Fruit fly (Drosophila melanogaster) whole organism, embryonic: ENCODE data around the gene CG10300.

ENCODE experiments used
- Atf3 ChIP-seq: fragments of 200-800 bp; sonication (Bioruptor generic); optimal IDR thresholded peaks from 3 replicates; lab custom pipeline; 2016; ENCODE audit warnings: missing biosample characterization, missing genetic modification characterization
- Bdp1 ChIP-seq: fragments of 200-800 bp; sonication (Bioruptor generic); optimal IDR thresholded peaks from 3 replicates; lab custom pipeline; 2016; ENCODE audit warnings: missing biosample characterization, missing genetic modification characterization
- Bteb2 ChIP-seq: fragments of 200-800 bp; sonication (Bioruptor generic); optimal IDR thresholded peaks from 2 replicates; lab custom pipeline; 2016; ENCODE audit warnings: missing biosample characterization, missing genetic modification characterization
- CG10274 ChIP-seq: fragments of 200-800 bp; sonication (Bioruptor generic); optimal IDR thresholded peaks from 3 replicates; lab custom pipeline; 2017; ENCODE audit warnings: missing biosample characterization, mild to moderate bottlenecking, missing genetic modification characterization
- CG10431 ChIP-seq: fragments of 200-800 bp; sonication (Bioruptor generic); optimal IDR thresholded peaks from 3 replicates; lab custom pipeline; 2018; ENCODE audit warnings: missing biosample characterization, mild to moderate bottlenecking, missing genetic modification characterization
- CG11247 ChIP-seq: fragments of 200-800 bp; sonication (Bioruptor generic); IDR thresholded peaks from 2 replicates; pipeline ENCODE4 v1.3.6; 2022; ENCODE audit warnings: missing biosample characterization, missing genetic modification characterization
- CG11398 ChIP-seq: fragments of 200-800 bp; sonication (Bioruptor generic); optimal IDR thresholded peaks from 2 replicates; lab custom pipeline; 2016; ENCODE audit warnings: missing biosample characterization, missing genetic modification characterization
- CG13123 ChIP-seq: fragments of 200-800 bp; sonication (Bioruptor generic); optimal IDR thresholded peaks from 2 replicates; lab custom pipeline; 2016; ENCODE audit warnings: missing biosample characterization, missing genetic modification characterization
- CG14014 ChIP-seq: fragments of 200-800 bp; sonication (Bioruptor generic); IDR thresholded peaks from 2 replicates; pipeline ENCODE4 v1.3.6; 2022; ENCODE audit warnings: missing biosample characterization, missing genetic modification characterization
- CG14441 ChIP-seq: fragments of 200-800 bp; sonication (Bioruptor generic); IDR thresholded peaks from 2 replicates; pipeline ENCODE4 v1.3.6; 2022; ENCODE audit warnings: missing biosample characterization, missing genetic modification characterization
- CG15601 ChIP-seq: fragments of 200-800 bp; sonication (Bioruptor generic); optimal IDR thresholded peaks from 3 replicates; lab custom pipeline; 2019; ENCODE audit warnings: missing biosample characterization, mild to moderate bottlenecking, missing genetic modification characterization, moderate library complexity
- CG1603 ChIP-seq: fragments of 200-800 bp; sonication (Bioruptor generic); optimal IDR thresholded peaks from 2 replicates; lab custom pipeline; 2019; ENCODE audit warnings: missing biosample characterization, mild to moderate bottlenecking, missing genetic modification characterization, moderate library complexity
- CG16863 ChIP-seq: fragments of 200-800 bp; sonication (Bioruptor generic); optimal IDR thresholded peaks from 3 replicates; lab custom pipeline; 2016; ENCODE audit warnings: missing biosample characterization, missing genetic modification characterization
- CG17802 ChIP-seq: fragments of 200-800 bp; sonication (Bioruptor generic); optimal IDR thresholded peaks from 2 replicates; lab custom pipeline; 2018; ENCODE audit warnings: missing biosample characterization, mild to moderate bottlenecking, missing genetic modification characterization, moderate library complexity
- CG1832 ChIP-seq: fragments of 200-800 bp; sonication (Bioruptor generic); optimal IDR thresholded peaks from 2 replicates; lab custom pipeline; 2017; ENCODE audit warnings: missing biosample characterization, mild to moderate bottlenecking, missing genetic modification characterization, inconsistent platforms
- CG2120 ChIP-seq: fragments of 200-800 bp; sonication (Bioruptor generic); optimal IDR thresholded peaks from 3 replicates; lab custom pipeline; 2016; ENCODE audit warnings: missing biosample characterization, missing genetic modification characterization
- CG2202 ChIP-seq: fragments of 200-800 bp; sonication (Bioruptor generic); optimal IDR thresholded peaks from 2 replicates; lab custom pipeline; 2018; ENCODE audit warnings: missing biosample characterization, mild to moderate bottlenecking, missing genetic modification characterization
- CG30403 ChIP-seq: fragments of 200-800 bp; sonication (Bioruptor generic); optimal IDR thresholded peaks from 3 replicates; lab custom pipeline; 2016; ENCODE audit warnings: missing biosample characterization, missing genetic modification characterization
- CG3281 ChIP-seq: fragments of 200-800 bp; sonication (Bioruptor generic); optimal IDR thresholded peaks from 3 replicates; lab custom pipeline; 2017; ENCODE audit warnings: missing biosample characterization, mild to moderate bottlenecking, missing genetic modification characterization
- CG43689 ChIP-seq: fragments of 200-800 bp; sonication (Bioruptor generic); IDR thresholded peaks from 2 replicates; pipeline ENCODE4 v1.3.6; 2022; ENCODE audit warnings: missing biosample characterization, missing genetic modification characterization
- CG4617 ChIP-seq: fragments of 200-800 bp; sonication (Bioruptor generic); optimal IDR thresholded peaks from 3 replicates; lab custom pipeline; 2016; ENCODE audit warnings: missing biosample characterization, missing genetic modification characterization, borderline replicate concordance
- CG7928 ChIP-seq: fragments of 200-800 bp; sonication (Bioruptor generic); optimal IDR thresholded peaks from 2 replicates; lab custom pipeline; 2017; ENCODE audit warnings: missing biosample characterization, mild to moderate bottlenecking, missing genetic modification characterization
- CG8290 ChIP-seq, 3 experiments: fragments of 200-800 bp; sonication (Bioruptor generic); optimal IDR thresholded peaks; 2 replicates each; lab custom pipeline; 2016 to 2019; ENCODE audit warnings: missing biosample characterization in 3 of 3, missing genetic modification characterization in 3 of 3, mild to moderate bottlenecking in 2 of 3, moderate library complexity in 1 of 3
- CG8765 ChIP-seq: fragments of 200-800 bp; sonication (Bioruptor generic); IDR thresholded peaks from 2 replicates; pipeline ENCODE4 v1.3.6; 2022; ENCODE audit warnings: missing biosample characterization, missing genetic modification characterization
- CG9817 ChIP-seq: fragments of 200-800 bp; sonication (Bioruptor generic); optimal IDR thresholded peaks from 2 replicates; lab custom pipeline; 2018; ENCODE audit warnings: missing biosample characterization, mild to moderate bottlenecking, missing genetic modification characterization, moderate library complexity
- CHES-1-like ChIP-seq: fragments of 200-800 bp; sonication (Bioruptor generic); optimal IDR thresholded peaks from 2 replicates; lab custom pipeline; 2016; ENCODE audit warnings: missing biosample characterization, missing genetic modification characterization
- Fer3 ChIP-seq: fragments of 200-800 bp; sonication (Bioruptor generic); optimal IDR thresholded peaks from 2 replicates; lab custom pipeline; 2018; ENCODE audit warnings: missing biosample characterization, mild to moderate bottlenecking, missing genetic modification characterization, moderate library complexity
- HLH4C ChIP-seq: fragments of 200-800 bp; sonication (Bioruptor generic); IDR thresholded peaks from 3 replicates; pipeline ENCODE4 v1.3.6; 2022; ENCODE audit warnings: missing biosample characterization, missing genetic modification characterization; ENCODE audit not compliant: partially characterized antibody
- HmgZ ChIP-seq: fragments of 200-800 bp; sonication (Bioruptor generic); optimal IDR thresholded peaks from 2 replicates; lab custom pipeline; 2018; ENCODE audit warnings: missing biosample characterization, mild to moderate bottlenecking, missing genetic modification characterization
- Lim3 ChIP-seq: fragments of 200-800 bp; sonication (Bioruptor generic); IDR thresholded peaks from 2 replicates; pipeline ENCODE4 v1.3.6; 2022; ENCODE audit warnings: missing biosample characterization, missing genetic modification characterization
- Mes4 ChIP-seq: fragments of 200-800 bp; sonication (Bioruptor generic); optimal IDR thresholded peaks from 2 replicates; lab custom pipeline; 2016; ENCODE audit warnings: missing biosample characterization, missing genetic modification characterization
- Oaz ChIP-seq: fragments of 200-800 bp; sonication (Bioruptor generic); IDR thresholded peaks from 2 replicates; pipeline ENCODE4 v1.3.6; 2022; ENCODE audit warnings: missing biosample characterization, missing genetic modification characterization
- Tbp ChIP-seq: fragments of >200 bp; optimal IDR thresholded peaks from 2 replicates; lab custom pipeline; 2018; ENCODE audit warnings: missing biosample characterization, missing genetic modification characterization
- az2 ChIP-seq: fragments of 200-800 bp; sonication (Bioruptor generic); optimal IDR thresholded peaks from 3 replicates; lab custom pipeline; 2016; ENCODE audit warnings: missing biosample characterization, missing genetic modification characterization
- cg ChIP-seq: fragments of 200-800 bp; sonication (Bioruptor generic); optimal IDR thresholded peaks from 3 replicates; lab custom pipeline; 2019; ENCODE audit warnings: missing biosample characterization, mild to moderate bottlenecking, missing genetic modification characterization, moderate library complexity
- crp ChIP-seq, 2 experiments: fragments of 200-800 bp; sonication (Bioruptor generic); optimal IDR thresholded peaks; 2 replicates in 1 of 2; 3 replicates in 1 of 2; lab custom pipeline; 2017; ENCODE audit warnings: missing biosample characterization in 2 of 2, missing genetic modification characterization in 2 of 2, mild to moderate bottlenecking in 1 of 2, moderate library complexity in 1 of 2
- fd102C ChIP-seq: fragments of 200-800 bp; sonication (Bioruptor generic); optimal IDR thresholded peaks from 2 replicates; lab custom pipeline; 2018; ENCODE audit warnings: missing biosample characterization, mild to moderate bottlenecking, missing genetic modification characterization, moderate library complexity
- hbn ChIP-seq: fragments of 200-800 bp; sonication (Bioruptor generic); IDR thresholded peaks from 2 replicates; pipeline ENCODE4 v1.3.6; 2022; ENCODE audit warnings: missing biosample characterization, missing genetic modification characterization; ENCODE audit not compliant: partially characterized antibody
- luna ChIP-seq: fragments of 200-800 bp; sonication (Bioruptor generic); optimal IDR thresholded peaks from 2 replicates; lab custom pipeline; 2016; ENCODE audit warnings: missing biosample characterization, missing genetic modification characterization
- maf-S ChIP-seq: fragments of 200-800 bp; sonication (Bioruptor generic); optimal IDR thresholded peaks from 2 replicates; lab custom pipeline; 2016; ENCODE audit warnings: missing biosample characterization, missing genetic modification characterization
- nau ChIP-seq: fragments of 200-800 bp; sonication (Bioruptor generic); optimal IDR thresholded peaks from 3 replicates; lab custom pipeline; 2017; ENCODE audit warnings: missing biosample characterization, mild to moderate bottlenecking, missing genetic modification characterization, missing genetic modification reagents
- oc ChIP-seq: fragments of 200-800 bp; sonication (Bioruptor generic); optimal IDR thresholded peaks from 2 replicates; lab custom pipeline; 2018; ENCODE audit warnings: missing biosample characterization, mild to moderate bottlenecking, missing genetic modification characterization, moderate library complexity
- onecut ChIP-seq: fragments of 200-800 bp; sonication (Bioruptor generic); IDR thresholded peaks from 2 replicates; pipeline ENCODE4 v1.3.6; 2022; ENCODE audit warnings: missing biosample characterization, missing genetic modification characterization
- pho ChIP-seq: fragments of 200-800 bp; sonication (Bioruptor generic); optimal IDR thresholded peaks from 2 replicates; lab custom pipeline; 2016; ENCODE audit warnings: missing biosample characterization, missing genetic modification characterization
- toy ChIP-seq: fragments of 200-800 bp; sonication (Bioruptor generic); IDR thresholded peaks from 2 replicates; pipeline ENCODE4 v1.3.6; 2022; ENCODE audit warnings: missing biosample characterization, missing genetic modification characterization
- vfl ChIP-seq: fragments of 200-800 bp; sonication (Bioruptor generic); optimal IDR thresholded peaks from 2 replicates; lab custom pipeline; 2016; ENCODE audit warnings: missing biosample characterization, missing genetic modification characterization
- wek ChIP-seq: fragments of 200-800 bp; sonication (Bioruptor generic); optimal IDR thresholded peaks from 3 replicates; lab custom pipeline; 2018; ENCODE audit warnings: missing biosample characterization, mild to moderate bottlenecking, missing genetic modification characterization, moderate library complexity
- z ChIP-seq: fragments of 200-800 bp; sonication (Bioruptor generic); IDR thresholded peaks from 3 replicates; pipeline ENCODE4 v1.3.6; 2022; ENCODE audit warnings: missing biosample characterization, missing genetic modification characterization

Gene CG10300

dm6 chr3R:23669401-23670216, 41.7 kb upstream of the CG10300 start, which contains the start of gene CG31145 (continued):
- TF ChIP-seq toy (GFP tag; lab: Robert Waterston, UW): peak; percentile 97
- peak; percentile 73; the same call in 2 of the 3 replicates for TF ChIP-seq z (GFP tag; lab: Robert Waterston, UW)
- TF ChIP-seq CG43689: peak; percentile 96
- peak; percentile 99 for TF ChIP-seq vfl (GFP tag; lab: Kevin White, UChicago)
- TF ChIP-seq CG30403 (GFP tag; lab: Kevin White, UChicago): peak; percentile 100
- TF ChIP-seq Bteb2 (GFP tag; lab: Kevin White, UChicago): peak; percentile 100
- peak; percentile 99 for TF ChIP-seq CG14441 (GFP tag; lab: Robert Waterston, UW)
- TF ChIP-seq luna (GFP tag; lab: Kevin White, UChicago): peak; percentile 99
- TF ChIP-seq CG1603 (tag; lab: Kevin White, UChicago): peak; percentile 98
- peak; percentile 98 for TF ChIP-seq CG11247
- TF ChIP-seq CG8290 (GFP tag; optimal IDR thresholded peaks at IDR 0.05; lab: Kevin White, UChicago): peak; percentile 98
- peak; percentile 91 to 98 for TF ChIP-seq CG8290 (tag; optimal IDR thresholded peaks at IDR 0.05; lab: Kevin White, UChicago)
- peak; percentile 100 for TF ChIP-seq nau
- peak; percentile 94 for TF ChIP-seq CG17802 (tag; lab: Kevin White, UChicago)
- peak; percentile 100 for TF ChIP-seq CG3281 (GFP tag; lab: Kevin White, UChicago)
- peak; percentile 93 for TF ChIP-seq wek
- TF ChIP-seq crp (GFP tag; optimal IDR thresholded peaks at IDR 0.05; lab: Kevin White, UChicago): peak; percentile 39 to 83
- peak; percentile 99 for TF ChIP-seq CG14014
- peak; percentile 96 for TF ChIP-seq Bdp1 (GFP tag; lab: Kevin White, UChicago)
- TF ChIP-seq HmgZ (tag; lab: Kevin White, UChicago): peak; percentile 100
- peak; percentile 86 for TF ChIP-seq CG7928
- peak; percentile 71 for TF ChIP-seq fd102C (GFP tag; lab: Kevin White, UChicago)
- TF ChIP-seq onecut: peak; percentile 97
- TF ChIP-seq CG13123: peak; percentile 98
- TF ChIP-seq hbn (GFP tag; lab: Robert Waterston, UW): no peak; the same call in 1 of the 2 replicates
- TF ChIP-seq Fer3 (tag; lab: Kevin White, UChicago): peak; percentile 99
- TF ChIP-seq cg (GFP tag; lab: Kevin White, UChicago): peak; percentile 49
- TF ChIP-seq CG15601 (tag; lab: Kevin White, UChicago): peak; percentile 98
- peak; percentile 99 for TF ChIP-seq maf-S (GFP tag; lab: Kevin White, UChicago)
- TF ChIP-seq CG9817: peak; percentile 99
- peak; percentile 99 for TF ChIP-seq oc
- no peak for TF ChIP-seq CG1832 (GFP tag; lab: Kevin White, UChicago)
- TF ChIP-seq CG4617 (GFP tag; lab: Kevin White, UChicago): peak; percentile 99
- TF ChIP-seq Atf3 (GFP tag; lab: Kevin White, UChicago): peak; percentile 99
- TF ChIP-seq az2 (GFP tag; lab: Kevin White, UChicago): peak; percentile 100
- TF ChIP-seq Lim3 (GFP tag; lab: Robert Waterston, UW): peak; percentile 98
- TF ChIP-seq HLH4C (GFP tag; lab: Robert Waterston, UW): no peak
- TF ChIP-seq CG8765 (GFP tag; lab: Robert Waterston, UW): peak; percentile 93
- TF ChIP-seq CHES-1-like (GFP tag; lab: Kevin White, UChicago): peak; percentile 100
- TF ChIP-seq CG2120 (GFP tag; lab: Kevin White, UChicago): peak; percentile 100
- peak; percentile 99 for TF ChIP-seq Mes4 (GFP tag; lab: Kevin White, UChicago)
- no peak for TF ChIP-seq Tbp (GFP tag; lab: Kevin White, UChicago)
- peak; percentile 96 for TF ChIP-seq CG2202 (tag; lab: Kevin White, UChicago)
- peak; percentile 100 for TF ChIP-seq pho (GFP tag; lab: Kevin White, UChicago)
- peak; percentile 99 for TF ChIP-seq Oaz
- TF ChIP-seq CG11398 (GFP tag; lab: Kevin White, UChicago): peak; percentile 99
- TF ChIP-seq CG10274 (GFP tag; lab: Kevin White, UChicago): peak; percentile 97
- TF ChIP-seq CG10431 (GFP tag; lab: Kevin White, UChicago): peak; percentile 96
- peak; percentile 99 for TF ChIP-seq CG16863 (GFP tag; lab: Kevin White, UChicago)
